Worm (Caenorhabditis elegans) whole organism, L4/young adult: ENCODE measurements around the gene F14H8.4.

Experiments
- W03F9.2 ChIP-seq: fragments of 150-350 bp; optimal IDR thresholded peaks from 2 replicates; lab custom pipeline; 2014; ENCODE audit warnings: missing biosample characterization, missing genetic modification characterization
- dao-5 ChIP-seq: sonication (generic microtip); optimal IDR thresholded peaks from 2 replicates; lab custom pipeline; 2016; ENCODE audit warnings: missing genotype, missing genetic modification characterization, moderate library complexity, missing compliant biosample characterization
- him-1 ChIP-seq: sonication (generic microtip); optimal IDR thresholded peaks from 2 replicates; lab custom pipeline; 2016; ENCODE audit warnings: missing genotype, missing genetic modification reagents, missing genetic modification characterization, missing compliant biosample characterization

DNA sequence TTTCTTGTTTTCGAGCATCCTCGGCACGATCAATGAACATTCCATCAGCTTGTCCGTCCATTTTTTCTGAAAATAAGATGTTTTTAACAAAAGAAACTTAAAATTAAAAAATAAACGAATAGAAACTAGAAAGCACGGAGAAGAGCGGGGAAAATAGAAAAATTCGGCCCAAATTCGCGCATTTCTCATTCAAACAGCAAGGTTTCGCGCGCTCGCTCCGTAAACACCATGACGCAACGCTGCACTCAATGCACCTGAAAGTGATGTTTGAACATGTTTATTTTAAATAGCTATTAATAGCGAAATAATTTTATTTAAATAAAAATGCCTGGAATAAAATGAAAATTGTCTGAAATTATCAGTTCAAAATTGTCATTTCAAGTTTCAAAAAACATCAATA is 35.9 kb downstream of the F14H8.4 start, which contains the start of the genes mcm-3 and C25D7.15:
- no peak for TF ChIP-seq him-1
- TF ChIP-seq W03F9.2 (tag; lab: Kevin White, UChicago), result peak; percentile 32
- no peak for TF ChIP-seq dao-5 (tag; lab: Kevin White, UChicago)
